Fruit fly (Drosophila melanogaster): Measurements from ENCODE around the gene DCTN1-p150.

Gene DCTN1-p150

DNA sequence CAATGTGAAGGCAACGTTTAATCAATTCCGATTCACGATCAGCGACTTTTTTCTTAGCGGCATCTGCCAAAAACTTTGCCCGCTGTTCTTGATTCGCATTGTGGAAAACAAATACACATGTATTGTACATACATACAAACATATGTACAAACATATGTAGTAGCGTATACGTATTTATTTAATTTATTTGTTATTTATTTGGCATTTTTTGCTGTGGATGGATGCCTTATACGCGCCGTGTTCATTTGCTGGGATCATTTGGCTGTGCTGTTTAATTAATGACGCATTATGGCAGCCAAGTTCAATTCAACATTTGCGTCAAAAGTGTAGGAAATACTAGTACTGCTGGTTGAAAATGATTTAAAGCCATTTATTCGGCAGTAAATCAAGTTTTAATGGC lies 16.4 kb upstream of the DCTN1-p150 start:
- TF ChIP-seq h (optimal IDR thresholded peaks at IDR 0.05) (no peak), psq (optimal IDR thresholded peaks at IDR 0.05) (no peak)

DNA sequence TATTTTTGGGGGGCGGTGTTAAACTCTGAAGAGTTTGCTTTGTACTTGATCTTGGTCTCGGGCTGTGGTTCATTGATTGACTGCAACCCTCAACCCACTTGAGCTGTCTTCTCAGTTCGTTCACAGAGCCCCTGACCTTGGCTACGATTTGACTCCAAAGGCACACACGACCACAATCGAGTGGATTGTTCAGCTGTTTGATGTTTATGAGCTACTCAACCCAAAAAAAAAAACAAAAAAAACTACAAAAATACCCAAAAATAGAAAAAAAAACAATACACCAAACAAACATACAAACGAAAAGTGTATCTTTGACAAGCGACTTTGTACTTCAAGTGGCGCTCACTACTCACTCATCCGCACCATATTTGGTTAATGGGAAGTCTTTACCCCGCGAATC lies 14.6 kb upstream of the DCTN1-p150 start:
- TF ChIP-seq h (optimal IDR thresholded peaks at IDR 0.05) (no peak), Sin3A (optimal IDR thresholded peaks at IDR 0.05) (no peak), insv (optimal IDR thresholded peaks at IDR 0.05) (no peak), ttk (optimal IDR thresholded peaks at IDR 0.05) (no peak), Myc (optimal IDR thresholded peaks at IDR 0.05) (no peak), psq (optimal IDR thresholded peaks at IDR 0.05) (no peak)

DNA sequence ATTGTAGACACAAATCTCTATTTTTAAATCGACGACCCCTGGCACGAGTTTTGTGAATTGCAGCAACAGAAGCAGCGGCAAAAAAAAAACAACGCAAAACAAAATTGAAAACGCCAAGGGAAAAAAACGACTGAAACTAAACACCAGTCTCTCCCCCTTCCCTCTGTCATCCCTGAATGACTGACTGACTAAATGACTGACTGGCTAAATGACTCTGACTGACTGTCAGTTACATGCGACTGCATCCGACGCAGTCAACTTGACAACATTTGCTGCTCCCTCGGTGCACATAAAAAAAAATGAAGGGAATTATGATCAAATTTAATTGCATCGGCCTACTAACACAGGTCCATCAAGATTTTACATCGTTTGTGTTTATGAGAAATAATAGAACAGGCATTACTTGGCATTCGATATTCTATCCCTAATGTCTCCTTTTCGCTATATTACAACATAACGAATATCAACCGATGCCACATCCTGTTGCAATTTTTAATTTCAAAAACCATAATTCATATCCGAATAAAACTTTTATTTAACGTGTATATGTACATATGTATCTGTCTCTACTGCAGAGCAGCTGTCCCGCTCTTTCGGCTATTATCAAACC lies 11.5 kb upstream of the DCTN1-p150 start:
- TF ChIP-seq ttk (optimal IDR thresholded peaks at IDR 0.05) (no peak), psq (optimal IDR thresholded peaks at IDR 0.05) (no peak), h (optimal IDR thresholded peaks at IDR 0.05) (no peak), Sin3A (optimal IDR thresholded peaks at IDR 0.05) (no peak), Myc (optimal IDR thresholded peaks at IDR 0.05) (no peak), insv (optimal IDR thresholded peaks at IDR 0.05) (no peak)

DNA sequence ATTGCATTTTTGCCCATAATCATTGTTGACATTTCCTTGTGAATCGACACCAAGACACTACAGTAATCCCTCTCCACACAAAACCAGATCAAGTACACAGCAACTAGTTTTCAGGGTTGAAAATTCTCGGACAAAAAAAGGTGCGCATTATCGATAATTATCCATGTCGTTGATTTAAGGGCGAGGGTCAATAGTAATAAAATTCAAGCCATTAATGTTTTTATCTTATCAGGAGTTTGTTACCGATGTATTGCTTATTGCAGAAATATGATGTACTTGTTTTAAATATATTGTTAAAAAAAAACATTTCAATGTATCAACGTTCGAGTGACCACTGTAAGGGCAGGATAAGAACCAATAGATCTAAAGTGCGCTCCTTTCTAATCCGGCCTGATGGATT lies 10.4 kb upstream of the DCTN1-p150 start:
- no peak for TF ChIP-seq Myc (optimal IDR thresholded peaks at IDR 0.05)
- no peak for TF ChIP-seq psq (optimal IDR thresholded peaks at IDR 0.05)
- TF ChIP-seq h (optimal IDR thresholded peaks at IDR 0.05): no peak
- no peak for TF ChIP-seq insv (optimal IDR thresholded peaks at IDR 0.05)

DNA sequence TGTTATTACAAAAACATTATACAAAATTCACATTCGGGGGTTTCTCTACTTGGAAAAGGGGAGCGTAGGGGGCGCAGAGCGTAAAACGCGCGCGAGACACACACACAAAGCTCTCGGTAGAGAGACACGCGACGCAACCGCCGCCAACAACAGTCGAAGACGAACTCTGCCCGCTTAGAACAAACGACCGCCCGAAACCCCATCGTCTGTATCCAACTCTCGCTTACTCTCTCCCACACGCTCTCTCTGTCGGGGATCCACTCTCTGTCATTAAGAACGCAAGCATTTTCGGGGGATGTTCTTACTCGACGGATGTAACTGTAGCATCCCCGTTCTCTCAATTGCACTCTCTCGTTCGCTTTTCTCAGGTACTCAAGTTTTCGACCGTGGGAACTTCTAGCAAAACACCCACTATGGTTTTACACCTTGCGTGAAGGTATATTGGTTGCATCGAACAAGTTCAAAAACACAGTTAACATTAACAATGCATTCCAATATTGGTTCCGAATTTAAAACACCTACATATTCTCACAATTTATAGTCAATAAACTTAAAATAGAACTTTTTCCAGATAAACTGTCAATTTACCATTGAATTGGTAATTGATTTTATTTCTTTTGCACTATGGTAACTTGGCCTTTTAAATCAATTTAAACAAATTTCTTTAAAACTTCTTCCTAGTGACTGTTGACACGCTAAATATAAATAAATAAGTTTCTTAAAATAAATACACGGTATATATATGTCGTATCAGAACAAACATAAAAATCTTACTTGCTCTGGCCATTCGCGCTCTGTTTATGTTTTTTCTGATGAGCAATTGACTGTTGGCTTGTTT lies 9.2 kb upstream of the DCTN1-p150 start:
- no peak for TF ChIP-seq psq (optimal IDR thresholded peaks at IDR 0.05)
- TF ChIP-seq Sin3A (optimal IDR thresholded peaks at IDR 0.05): no peak

DNA sequence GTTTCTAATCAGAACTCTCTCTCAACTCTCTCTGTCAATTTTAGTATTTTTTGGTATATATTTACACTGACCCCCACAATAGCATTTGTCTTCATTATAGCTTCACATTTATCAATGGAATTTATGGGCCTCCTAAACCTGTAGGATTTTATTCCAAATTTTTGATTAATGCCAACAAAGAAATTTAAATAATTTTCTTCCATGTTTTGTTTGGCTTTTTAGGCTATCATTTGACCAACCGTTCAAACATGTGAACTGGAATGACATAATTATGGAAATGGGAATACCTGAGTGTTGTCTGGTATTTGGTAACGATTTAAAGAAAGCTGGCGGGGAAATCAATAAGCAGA lies 8.6 kb upstream of the DCTN1-p150 start:
- no peak for TF ChIP-seq ttk (optimal IDR thresholded peaks at IDR 0.05)

DNA sequence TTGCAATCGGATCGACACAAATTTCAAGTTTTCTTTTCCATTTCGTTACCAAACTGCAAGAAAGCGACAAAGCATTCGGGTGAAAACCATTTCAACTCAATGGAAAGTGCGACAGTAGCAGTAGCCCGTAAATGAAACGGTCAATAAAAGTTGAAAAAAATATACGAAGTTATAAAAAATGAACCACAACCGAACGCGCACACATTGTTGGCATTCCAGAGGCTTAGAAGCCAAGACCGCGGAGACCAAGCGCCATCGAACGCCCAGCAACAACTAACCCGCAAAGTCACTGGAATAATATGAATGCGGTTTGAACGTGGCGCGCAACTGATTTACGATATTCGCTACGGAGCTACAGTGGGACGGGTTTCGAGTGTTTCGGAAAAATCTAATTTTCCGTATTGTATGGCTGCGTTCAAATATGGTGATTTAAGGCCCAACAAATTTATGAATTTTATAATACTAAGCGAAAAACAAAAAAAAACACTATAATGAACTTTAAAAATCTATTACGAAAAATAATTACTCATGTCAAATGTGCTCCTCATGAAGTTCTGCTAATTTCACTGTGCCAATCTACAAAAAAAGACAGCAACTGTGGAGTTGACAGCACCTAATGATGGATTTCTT lies 7.0 kb upstream of the DCTN1-p150 start:
- no peak for TF ChIP-seq Sin3A (optimal IDR thresholded peaks at IDR 0.05)

DNA sequence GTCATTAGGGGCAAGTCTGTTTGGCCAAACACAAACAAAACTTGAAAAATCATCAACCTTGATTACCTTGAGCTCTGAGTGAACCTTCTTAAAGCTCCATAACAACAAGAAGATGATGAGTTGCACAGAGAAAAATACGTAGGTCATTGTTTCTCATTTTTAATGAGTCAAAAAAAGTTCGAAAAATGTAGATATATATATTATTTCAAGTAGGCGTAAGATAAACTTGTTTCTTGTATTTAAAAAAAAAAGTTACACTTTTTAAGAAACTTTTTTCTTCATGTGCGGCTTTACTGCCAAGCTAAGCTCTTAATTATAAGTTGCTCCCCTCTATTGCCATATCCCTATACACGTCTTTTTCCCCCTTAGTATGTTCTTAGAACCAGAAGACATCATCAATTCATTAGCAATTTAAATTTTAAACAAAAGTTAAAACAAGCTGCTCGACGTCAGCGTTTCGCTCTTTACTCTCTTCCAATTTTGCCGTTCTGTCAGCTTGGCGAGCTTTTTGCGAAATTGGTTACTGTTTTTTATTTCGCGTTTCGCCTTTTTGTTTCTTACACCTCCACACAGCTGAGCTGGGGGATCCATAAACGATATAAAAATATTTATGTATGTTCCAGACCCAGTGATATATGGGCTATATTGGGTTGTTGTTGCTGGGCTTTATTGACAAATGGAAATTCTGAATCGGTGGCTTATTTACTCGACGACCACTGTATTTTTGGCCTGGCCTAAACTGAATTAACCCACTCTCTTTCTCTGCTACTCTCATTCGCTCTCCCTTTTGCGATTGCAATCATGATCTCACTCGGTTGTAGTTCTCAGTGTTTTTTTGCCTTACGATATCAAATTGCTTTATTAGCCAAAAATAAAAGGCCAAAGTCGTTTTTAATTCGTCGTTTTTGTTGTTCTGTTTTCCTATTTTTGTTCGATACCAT lies 5.6 kb upstream of the DCTN1-p150 start:
- TF ChIP-seq ttk (optimal IDR thresholded peaks at IDR 0.05) (no peak), Sin3A (optimal IDR thresholded peaks at IDR 0.05) (no peak), insv (optimal IDR thresholded peaks at IDR 0.05) (no peak), h (optimal IDR thresholded peaks at IDR 0.05) (no peak), Myc (optimal IDR thresholded peaks at IDR 0.05) (no peak), psq (optimal IDR thresholded peaks at IDR 0.05) (no peak)

DNA sequence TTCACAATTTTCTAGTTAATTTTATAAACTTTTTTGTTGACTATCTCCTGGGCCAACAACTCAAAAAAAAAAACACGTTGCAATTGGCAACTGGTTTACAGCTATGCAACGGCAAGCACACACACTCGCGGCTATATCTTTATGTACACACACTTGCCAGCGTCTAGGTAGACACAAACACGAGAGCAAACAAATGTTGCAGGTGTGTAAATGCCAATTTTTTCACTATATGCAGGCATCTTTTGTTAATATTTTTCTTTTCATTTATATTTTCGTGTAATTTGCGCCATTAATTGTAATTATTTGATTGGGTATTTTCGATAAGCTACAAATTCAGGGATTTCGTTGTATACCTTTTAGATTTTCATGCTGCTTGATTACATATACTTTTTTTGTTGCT lies 4.5 kb upstream of the DCTN1-p150 start:
- no peak for TF ChIP-seq psq (optimal IDR thresholded peaks at IDR 0.05)
- TF ChIP-seq ttk (optimal IDR thresholded peaks at IDR 0.05): no peak
- no peak for TF ChIP-seq h (optimal IDR thresholded peaks at IDR 0.05)

DNA sequence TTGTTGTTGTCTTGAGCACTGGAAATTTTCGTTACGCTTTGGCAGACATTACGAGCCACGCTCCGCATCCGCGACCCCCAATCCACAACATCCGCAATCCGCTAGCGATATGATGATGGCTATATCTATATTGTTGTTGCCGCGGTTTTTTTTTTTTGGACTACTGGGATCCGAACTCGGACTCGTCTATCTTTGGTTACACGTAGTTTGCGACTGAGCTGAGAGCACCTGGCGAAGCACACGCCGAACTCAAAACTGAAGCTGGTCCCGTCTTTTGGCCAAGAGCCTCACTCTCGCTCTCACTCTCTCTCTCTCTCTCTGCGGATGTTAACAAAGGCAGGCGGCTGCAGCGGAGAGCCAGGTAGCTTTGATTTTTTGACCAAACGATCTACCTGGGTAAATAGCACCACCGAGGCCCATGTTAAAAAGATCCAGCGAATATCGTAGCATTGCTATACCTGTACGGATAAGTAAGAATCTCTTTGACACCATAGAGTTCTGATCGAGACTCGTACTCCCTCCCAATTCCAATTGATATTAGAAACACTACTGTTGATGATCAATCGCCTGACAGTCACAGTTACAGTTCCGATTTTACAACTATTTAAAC lies 4.0 kb upstream of the DCTN1-p150 start, which contains the start of gene Rgl:
Gene Rgl, minus strand, starts transcription at position 219 of the 610 bp plus-strand sequence.
- TF ChIP-seq Sin3A (optimal IDR thresholded peaks at IDR 0.05) (no peak), insv (optimal IDR thresholded peaks at IDR 0.05) (no peak), psq (optimal IDR thresholded peaks at IDR 0.05) (no peak), Myc (optimal IDR thresholded peaks at IDR 0.05) (no peak), ttk (optimal IDR thresholded peaks at IDR 0.05) (no peak), h (optimal IDR thresholded peaks at IDR 0.05) (no peak)

DNA sequence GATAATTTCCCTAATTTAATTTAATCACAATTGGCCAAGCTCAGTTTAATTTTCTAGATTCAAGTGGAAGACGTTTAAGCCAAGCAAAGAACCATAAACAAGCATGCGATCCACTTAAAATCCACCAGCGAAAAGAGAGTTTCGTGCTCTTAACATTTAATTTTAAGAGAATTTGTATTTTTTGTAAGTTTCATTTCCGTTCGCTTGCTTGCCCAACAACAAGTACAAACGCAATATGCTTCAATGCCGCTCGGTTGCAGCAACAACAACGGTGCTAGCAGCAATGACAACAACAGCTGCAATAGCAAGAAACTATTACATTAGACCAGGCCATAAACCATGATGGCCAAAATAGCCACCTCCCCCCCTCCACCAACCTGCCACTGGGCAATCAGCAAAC lies 5.7 kb downstream of the DCTN1-p150 start:
- TF ChIP-seq h (optimal IDR thresholded peaks at IDR 0.05): no peak
- no peak for TF ChIP-seq insv (optimal IDR thresholded peaks at IDR 0.05)
- no peak for TF ChIP-seq Myc (optimal IDR thresholded peaks at IDR 0.05)
- no peak for TF ChIP-seq psq (optimal IDR thresholded peaks at IDR 0.05)
- no peak for TF ChIP-seq Sin3A (optimal IDR thresholded peaks at IDR 0.05)
- no peak for TF ChIP-seq ttk (optimal IDR thresholded peaks at IDR 0.05)

DNA sequence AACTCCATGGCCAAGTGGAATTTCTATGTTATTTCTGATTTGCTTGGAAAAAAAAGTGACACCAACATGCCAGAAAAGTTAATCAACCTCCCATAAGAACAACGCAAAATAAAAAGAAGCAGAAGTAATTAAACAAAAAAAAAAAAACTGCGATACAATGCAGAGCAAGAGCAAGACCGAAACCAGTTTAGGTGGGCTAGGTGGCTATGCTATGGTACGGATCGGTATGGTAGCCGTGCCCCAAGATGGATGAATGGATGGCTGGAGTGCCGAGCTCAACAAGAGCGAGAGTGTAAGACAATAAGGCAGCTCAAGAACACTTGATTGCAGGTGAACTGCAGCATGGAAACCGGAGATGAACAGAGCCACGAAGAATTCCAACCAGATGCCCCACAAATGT lies 7.6 kb downstream of the DCTN1-p150 start:
- TF ChIP-seq Sin3A (optimal IDR thresholded peaks at IDR 0.05) (no peak), Myc (optimal IDR thresholded peaks at IDR 0.05) (no peak)

Measured in Kc167 (cell line).